Worm (Caenorhabditis elegans): ENCODE results near the gene unc-17.

ce11 chrIV:3667796-3668195, 43.3 kb upstream of the unc-17 start:
- TF ChIP-seq elt-3 (tag; optimal IDR thresholded peaks at IDR 0.05) (no peak), R02D3.7 (tag; optimal IDR thresholded peaks at IDR 0.05) (no peak), nhr-237 (tag; optimal IDR thresholded peaks at IDR 0.05) (no peak), unc-62 (GFP tag; optimal IDR thresholded peaks at IDR 0.05) (no peak), pha-4 (tag; optimal IDR thresholded peaks at IDR 0.05) (no peak), snpc-4 (tag; optimal IDR thresholded peaks at IDR 0.05) (no peak)

Measured in whole organism, L3 larva.